Fruit fly (Drosophila melanogaster) whole organism, embryonic: ENCODE results near the gene CG14851.

Source experiments
- ATbp ChIP-seq: fragments of 200-800 bp; sonication (Bioruptor generic); optimal IDR thresholded peaks from 2 replicates; lab custom pipeline; 2017; ENCODE audit warnings: missing biosample characterization, mild to moderate bottlenecking, missing genetic modification characterization, missing genetic modification reagents
- Antp ChIP-seq: fragments of 200-800 bp; sonication (Bioruptor generic); optimal IDR thresholded peaks from 3 replicates; lab custom pipeline; 2016; ENCODE audit warnings: missing biosample characterization, missing genetic modification characterization
- Blimp-1 ChIP-seq: fragments of 200-800 bp; sonication (Bioruptor generic); optimal IDR thresholded peaks from 3 replicates; lab custom pipeline; 2018; ENCODE audit warnings: missing biosample characterization, missing genetic modification characterization, mild to moderate bottlenecking, moderate library complexity, missing genetic modification reagents
- CG14050 ChIP-seq: fragments of 200-800 bp; sonication (Bioruptor generic); IDR thresholded peaks from 3 replicates; pipeline ENCODE4 v1.3.6; 2022; ENCODE audit warnings: missing biosample characterization, missing genetic modification characterization
- CG14441 ChIP-seq: fragments of 200-800 bp; sonication (Bioruptor generic); IDR thresholded peaks from 2 replicates; pipeline ENCODE4 v1.3.6; 2022; ENCODE audit warnings: missing biosample characterization, missing genetic modification characterization
- CG15011 ChIP-seq: fragments of 200-800 bp; sonication (Bioruptor generic); optimal IDR thresholded peaks from 3 replicates; lab custom pipeline; 2018; ENCODE audit warnings: missing biosample characterization, mild to moderate bottlenecking, missing genetic modification characterization
- CG17361 ChIP-seq: fragments of 200-800 bp; sonication (Bioruptor generic); IDR thresholded peaks from 3 replicates; pipeline ENCODE4 v1.3.6; 2022; ENCODE audit warnings: missing biosample characterization, missing genetic modification characterization
- CG17385 ChIP-seq: fragments of 200-800 bp; sonication (Bioruptor generic); optimal IDR thresholded peaks from 3 replicates; lab custom pipeline; 2018; ENCODE audit warnings: missing biosample characterization, mild to moderate bottlenecking, missing genetic modification characterization
- CG1792 ChIP-seq: fragments of 200-800 bp; sonication (Bioruptor generic); optimal IDR thresholded peaks from 2 replicates; lab custom pipeline; 2016; ENCODE audit warnings: missing biosample characterization, missing genetic modification characterization
- CG2120 ChIP-seq: fragments of 200-800 bp; sonication (Bioruptor generic); optimal IDR thresholded peaks from 3 replicates; lab custom pipeline; 2016; ENCODE audit warnings: missing biosample characterization, missing genetic modification characterization
- CG2202 ChIP-seq: fragments of 200-800 bp; sonication (Bioruptor generic); optimal IDR thresholded peaks from 2 replicates; lab custom pipeline; 2018; ENCODE audit warnings: missing biosample characterization, mild to moderate bottlenecking, missing genetic modification characterization
- CG30403 ChIP-seq: fragments of 200-800 bp; sonication (Bioruptor generic); optimal IDR thresholded peaks from 3 replicates; lab custom pipeline; 2016; ENCODE audit warnings: missing biosample characterization, missing genetic modification characterization
- CG31441 ChIP-seq: fragments of 200-800 bp; sonication (Bioruptor generic); IDR thresholded peaks from 2 replicates; pipeline ENCODE4 v1.3.6; 2022; ENCODE audit warnings: missing biosample characterization, missing genetic modification characterization
- CG32772 ChIP-seq: fragments of 200-800 bp; sonication (Bioruptor generic); IDR thresholded peaks from 2 replicates; pipeline ENCODE4 v1.3.6; 2022; ENCODE audit warnings: missing biosample characterization, missing genetic modification characterization
- CG3995 ChIP-seq: fragments of 200-800 bp; sonication (Bioruptor generic); optimal IDR thresholded peaks from 3 replicates; lab custom pipeline; 2016; ENCODE audit warnings: missing biosample characterization, missing genetic modification characterization
- CG42726 ChIP-seq: fragments of 200-800 bp; sonication (Bioruptor generic); IDR thresholded peaks from 2 replicates; pipeline ENCODE4 v1.3.6; 2022; ENCODE audit warnings: missing biosample characterization, missing genetic modification characterization; ENCODE audit not compliant: partially characterized antibody
- CG4404 ChIP-seq: fragments of 200-800 bp; sonication (Bioruptor generic); IDR thresholded peaks from 2 replicates; pipeline ENCODE4 v1.3.6; 2022; ENCODE audit warnings: missing biosample characterization, missing genetic modification characterization
- CG6689 ChIP-seq: fragments of 200-800 bp; sonication (Bioruptor generic); IDR thresholded peaks from 2 replicates; pipeline ENCODE4 v1.3.6; 2022; ENCODE audit warnings: missing biosample characterization, missing genetic modification characterization
- CG7839 ChIP-seq: fragments of 200-800 bp; sonication (Bioruptor generic); optimal IDR thresholded peaks from 3 replicates; lab custom pipeline; 2018; ENCODE audit warnings: missing biosample characterization, mild to moderate bottlenecking, missing genetic modification characterization, moderate library complexity
- CoRest ChIP-seq: fragments of 200-800 bp; sonication (Bioruptor generic); optimal IDR thresholded peaks from 3 replicates; lab custom pipeline; 2018; ENCODE audit warnings: missing biosample characterization, mild to moderate bottlenecking, missing genetic modification characterization, moderate library complexity
- Eip74EF ChIP-seq, 2 experiments: fragments of 200-800 bp in 1 of 2; fragments of >200 bp in 1 of 2; sonication (Bioruptor generic) in 1 of 2; optimal IDR thresholded peaks; 2 replicates each; lab custom pipeline; 2017 to 2019; ENCODE audit warnings: missing biosample characterization in 2 of 2, missing genetic modification characterization in 2 of 2, mild to moderate bottlenecking in 1 of 2, moderate library complexity in 1 of 2
- Hr51 ChIP-seq, 2 experiments: fragments of 200-800 bp; sonication (Bioruptor generic); optimal IDR thresholded peaks; 2 replicates in 1 of 2; 3 replicates in 1 of 2; lab custom pipeline; 2016 to 2018; ENCODE audit warnings: missing biosample characterization in 2 of 2, missing genetic modification characterization in 2 of 2, mild to moderate bottlenecking in 1 of 2, moderate library complexity in 1 of 2
- MBD-R2 ChIP-seq: fragments of 200-800 bp; sonication (Bioruptor generic); IDR thresholded peaks from 2 replicates; pipeline ENCODE4 v1.3.6; 2022; ENCODE audit warnings: missing biosample characterization, missing genetic modification characterization
- Ssrp ChIP-seq: fragments of 200-800 bp; sonication (Bioruptor generic); optimal IDR thresholded peaks from 2 replicates; lab custom pipeline; 2018; ENCODE audit warnings: missing biosample characterization, mild to moderate bottlenecking, missing genetic modification characterization, moderate library complexity
- al ChIP-seq: fragments of 200-800 bp; sonication (Bioruptor generic); IDR thresholded peaks from 2 replicates; pipeline ENCODE4 v1.3.6; 2022; ENCODE audit warnings: missing biosample characterization, missing genetic modification characterization
- ap ChIP-seq: fragments of 200-800 bp; sonication (Bioruptor generic); IDR thresholded peaks from 2 replicates; pipeline ENCODE4 v1.3.6; 2022; ENCODE audit warnings: missing biosample characterization, missing genetic modification characterization
- ash1 ChIP-seq: fragments of 200-800 bp; sonication (Bioruptor generic); optimal IDR thresholded peaks from 2 replicates; lab custom pipeline; 2018; ENCODE audit warnings: missing biosample characterization, mild to moderate bottlenecking, missing genetic modification characterization
- ci ChIP-seq: fragments of 200-800 bp; sonication (Bioruptor generic); IDR thresholded peaks from 3 replicates; pipeline ENCODE4 v1.3.6; 2022; ENCODE audit warnings: missing biosample characterization, missing genetic modification characterization
- dm ChIP-seq: fragments of 200-800 bp; sonication (Bioruptor generic); optimal IDR thresholded peaks from 3 replicates; lab custom pipeline; 2016; ENCODE audit warnings: missing biosample characterization, missing genetic modification characterization
- dmrt99B ChIP-seq: fragments of 200-800 bp; sonication (Bioruptor generic); optimal IDR thresholded peaks from 2 replicates; lab custom pipeline; 2018; ENCODE audit warnings: missing biosample characterization, mild to moderate bottlenecking, missing genetic modification characterization, moderate library complexity
- dpn ChIP-seq, 2 experiments: fragments of 200-800 bp; sonication (Bioruptor generic); optimal IDR thresholded peaks; 3 replicates each; lab custom pipeline; 2016; ENCODE audit warnings: missing biosample characterization in 2 of 2, missing genetic modification characterization in 2 of 2
- dysf ChIP-seq: fragments of 200-800 bp; sonication (Bioruptor generic); IDR thresholded peaks from 3 replicates; pipeline ENCODE4 v1.3.6; 2022; ENCODE audit warnings: missing biosample characterization, missing genetic modification characterization
- esg ChIP-seq: fragments of 200-800 bp; sonication (Bioruptor generic); conservative IDR thresholded peaks from 2 replicates; pipeline ENCODE4 v1.3.6; 2022; ENCODE audit warnings: missing biosample characterization, missing genetic modification characterization
- fd96Cb ChIP-seq: fragments of 200-800 bp; sonication (Bioruptor generic); optimal IDR thresholded peaks from 2 replicates; lab custom pipeline; 2018; ENCODE audit warnings: missing biosample characterization, mild to moderate bottlenecking, missing genetic modification characterization, moderate library complexity
- insv ChIP-seq, 2 experiments: fragments of 200-800 bp; sonication (Bioruptor generic); optimal IDR thresholded peaks; 3 replicates each; lab custom pipeline; 2016 to 2018; ENCODE audit warnings: missing biosample characterization in 2 of 2, missing genetic modification characterization in 2 of 2
- jigr1 ChIP-seq: fragments of 200-800 bp; sonication (Bioruptor generic); IDR thresholded peaks from 3 replicates; pipeline ENCODE4 v1.3.6; 2022; ENCODE audit warnings: missing biosample characterization, missing genetic modification characterization
- lab ChIP-seq: fragments of 200-800 bp; sonication (Bioruptor generic); optimal IDR thresholded peaks from 3 replicates; lab custom pipeline; 2017; ENCODE audit warnings: missing biosample characterization, missing genetic modification characterization, mild to moderate bottlenecking, moderate library complexity, missing genetic modification reagents
- nmo ChIP-seq: fragments of 200-800 bp; sonication (Bioruptor generic); optimal IDR thresholded peaks from 2 replicates; lab custom pipeline; 2018; ENCODE audit warnings: missing biosample characterization, mild to moderate bottlenecking, missing genetic modification characterization, moderate library complexity
- phol ChIP-seq: fragments of 200-800 bp; sonication (Bioruptor generic); optimal IDR thresholded peaks from 3 replicates; lab custom pipeline; 2018; ENCODE audit warnings: missing biosample characterization, mild to moderate bottlenecking, missing genetic modification characterization, moderate library complexity
- row ChIP-seq: fragments of 200-800 bp; sonication (Bioruptor generic); IDR thresholded peaks from 3 replicates; pipeline ENCODE4 v1.3.6; 2022; ENCODE audit warnings: missing biosample characterization, missing genetic modification characterization
- schlank ChIP-seq: fragments of 200-800 bp; sonication (Bioruptor generic); optimal IDR thresholded peaks from 2 replicates; lab custom pipeline; 2018; ENCODE audit warnings: missing biosample characterization, mild to moderate bottlenecking, missing genetic modification characterization
- tgo ChIP-seq: fragments of 200-800 bp; sonication (Bioruptor generic); IDR thresholded peaks from 3 replicates; pipeline ENCODE4 v1.3.6; 2022; ENCODE audit warnings: missing biosample characterization, missing genetic modification characterization
- trem ChIP-seq: fragments of 200-800 bp; optimal IDR thresholded peaks from 3 replicates; lab custom pipeline; 2019; ENCODE audit warnings: missing biosample characterization, mild to moderate bottlenecking, missing genetic modification characterization, moderate library complexity
- zfh1 ChIP-seq: fragments of 200-800 bp; sonication (Bioruptor generic); IDR thresholded peaks from 3 replicates; pipeline ENCODE4 v1.3.6; 2022; ENCODE audit warnings: missing biosample characterization, missing genetic modification characterization

Gene CG14851

dm6 chr3R:14576692-14577646 is 14.8 kb downstream of the CG14851 start, which contains the start of gene stumps (continued):
- no peak for TF ChIP-seq CG14050

dm6 chr3R:14577803-14578493 is 15.8 kb downstream of the CG14851 start:
- no peak for TF ChIP-seq CG3995 (GFP tag; lab: Kevin White, UChicago)
- peak; percentile 46; the same call in 1 of the 2 replicates for TF ChIP-seq CG31441 (GFP tag; lab: Robert Waterston, UW)
- peak; percentile 28; the same call in 2 of the 3 replicates for TF ChIP-seq row
- TF ChIP-seq CG7839 (tag; lab: Kevin White, UChicago) = peak; percentile 30
- TF ChIP-seq CG17385 = peak; percentile 23
- TF ChIP-seq dm (GFP tag; lab: Kevin White, UChicago) = no peak
- no peak for TF ChIP-seq CG2202
- TF ChIP-seq phol (tag; lab: Kevin White, UChicago) = peak; percentile 51
- TF ChIP-seq fd96Cb (tag; lab: Kevin White, UChicago) = peak; percentile 30
- peak in 1 of 2 experiments; percentile 3 for TF ChIP-seq dpn (GFP tag; optimal IDR thresholded peaks at IDR 0.05; lab: Kevin White, UChicago)
- no peak; the same call in 1 of the 2 replicates for TF ChIP-seq al
- TF ChIP-seq Blimp-1 (GFP tag; lab: Kevin White, UChicago) = peak; percentile 30
- peak; percentile 46 for TF ChIP-seq nmo (GFP tag; lab: Kevin White, UChicago)
- TF ChIP-seq zfh1 (GFP tag; lab: Robert Waterston, UW) = no peak
- TF ChIP-seq trem = no peak
- no peak for TF ChIP-seq schlank (tag; lab: Kevin White, UChicago)
- TF ChIP-seq MBD-R2 = no peak
- peak; percentile 5 for TF ChIP-seq CG2120
- no peak for TF ChIP-seq ash1
- TF ChIP-seq Hr51 (GFP tag; optimal IDR thresholded peaks at IDR 0.05; lab: Kevin White, UChicago) = peak in 1 of 2 experiments; percentile 61
- peak; percentile 41 for TF ChIP-seq CoRest
- TF ChIP-seq lab (GFP tag; lab: Kevin White, UChicago) = peak; percentile 5
- TF ChIP-seq Antp (GFP tag; lab: Kevin White, UChicago) = no peak
- TF ChIP-seq tgo = 0 out of 3 replicates have a peak, but pooled peaks have one; percentile 17
- no peak for TF ChIP-seq esg (GFP tag; lab: Robert Waterston, UW)
- TF ChIP-seq ATbp = peak; percentile 22
- no peak for TF ChIP-seq insv (GFP tag; optimal IDR thresholded peaks at IDR 0.05; lab: Kevin White, UChicago)
- 0 out of 3 replicates have a peak, but pooled peaks have one; percentile 42 for TF ChIP-seq jigr1 (GFP tag; lab: Robert Waterston, UW)
- TF ChIP-seq CG15011 = no peak
- TF ChIP-seq CG1792 (GFP tag; lab: Kevin White, UChicago) = no peak
- TF ChIP-seq Ssrp = peak; percentile 11
- TF ChIP-seq dmrt99B (tag; lab: Kevin White, UChicago) = peak; percentile 51
- TF ChIP-seq dysf (GFP tag; lab: Robert Waterston, UW) = 0 out of 3 replicates have a peak, but pooled peaks have one; percentile 31
- no peak for TF ChIP-seq CG4404 (GFP tag; lab: Robert Waterston, UW)
- TF ChIP-seq CG14441 = peak; percentile 29; the same call in 1 of the 2 replicates
- TF ChIP-seq CG42726 = no peak
- peak; percentile 47; the same call in 2 of the 3 replicates for TF ChIP-seq CG17361
- peak in 1 of 2 experiments; percentile 18 for TF ChIP-seq Eip74EF (GFP tag; optimal IDR thresholded peaks at IDR 0.05; lab: Kevin White, UChicago)
- peak; percentile 39; the same call in 1 of the 2 replicates for TF ChIP-seq CG6689 (GFP tag; lab: Robert Waterston, UW)
- 0 out of 2 replicates have a peak, but pooled peaks have one; percentile 27 for TF ChIP-seq CG32772 (GFP tag; lab: Robert Waterston, UW)
- TF ChIP-seq CG30403 (GFP tag; lab: Kevin White, UChicago) = peak; percentile 3
- TF ChIP-seq ci = 0 out of 3 replicates have a peak, but pooled peaks have one; percentile 26
- no peak for TF ChIP-seq ap
